Worm (Caenorhabditis elegans): ENCODE measurements around the gene xbp-1.

Gene xbp-1

ce11 chrIII:4190241-4190640 lies 3.4 kb upstream of the xbp-1 start, which contains the start of gene spp-28:
Gene spp-28 (minus strand): TSS chrIII:4190341.
- TF ChIP-seq nhr-237 (tag; optimal IDR thresholded peaks at IDR 0.05) (no peak), pqm-1 (tag; optimal IDR thresholded peaks at IDR 0.05) (no peak), lsy-2 (tag; optimal IDR thresholded peaks at IDR 0.05) (no peak), Y75B8A.6 (GFP tag; IDR thresholded peaks at IDR 0.05) (no peak), lin-15B (tag; optimal IDR thresholded peaks at IDR 0.05) (no peak), unc-130 (GFP tag; optimal IDR thresholded peaks at IDR 0.05) (no peak), zfp-3 (GFP tag; conservative IDR thresholded peaks at IDR 0.05) (no peak), jun-1 (tag; optimal IDR thresholded peaks at IDR 0.05) (no peak), ceh-62 (tag; optimal IDR thresholded peaks at IDR 0.05) (no peak), nhr-111 (GFP tag; optimal IDR thresholded peaks at IDR 0.05) (no peak), lin-29 (GFP tag; IDR thresholded peaks at IDR 0.05) (no peak), lin-38 (GFP tag; IDR thresholded peaks at IDR 0.05) (no peak), ztf-7 (tag; optimal IDR thresholded peaks at IDR 0.05) (no peak), mdt-29 (GFP tag; IDR thresholded peaks at IDR 0.05) (no peak), F26F4.8 (GFP tag; conservative IDR thresholded peaks at IDR 0.05) (no peak), fkh-10 (GFP tag; optimal IDR thresholded peaks at IDR 0.05) (no peak), F10B5.3 (tag; optimal IDR thresholded peaks at IDR 0.05) (no peak), ctbp-1 (GFP tag; IDR thresholded peaks at IDR 0.05) (no peak)

- TF ChIP-seq lir-3 (tag; optimal IDR thresholded peaks at IDR 0.05) (no peak), madf-9 (GFP tag; conservative IDR thresholded peaks at IDR 0.05) (0 out of 2 replicates have a peak, but pooled peaks have one; percentile 24), lin-39 (tag; optimal IDR thresholded peaks at IDR 0.05) (no peak), daf-19 (GFP tag; conservative IDR thresholded peaks at IDR 0.05) (no peak), attf-4 (tag; optimal IDR thresholded peaks at IDR 0.05) (no peak), hlh-11 (tag; optimal IDR thresholded peaks at IDR 0.05) (peak; percentile 34), nhr-28 (tag; optimal IDR thresholded peaks at IDR 0.05) (peak; percentile 34), zip-11 (GFP tag; IDR thresholded peaks at IDR 0.05) (no peak), jun-1 (tag; optimal IDR thresholded peaks at IDR 0.05) (no peak), zfp-3 (GFP tag; conservative IDR thresholded peaks at IDR 0.05) (no peak), vab-7 (GFP tag; IDR thresholded peaks at IDR 0.05) (no peak), Y75B8A.6 (GFP tag; IDR thresholded peaks at IDR 0.05) (no peak), ceh-28 (tag; optimal IDR thresholded peaks at IDR 0.05) (no peak), ZK337.2 (GFP tag; IDR thresholded peaks at IDR 0.05) (no peak), egl-43 (GFP tag; IDR thresholded peaks at IDR 0.05) (no peak), lsy-2 (tag; optimal IDR thresholded peaks at IDR 0.05) (peak in 1 of 2 experiments; percentile 71), ceh-20 (GFP tag; IDR thresholded peaks at IDR 0.05) (no peak), hlh-30 (tag; optimal IDR thresholded peaks at IDR 0.05; ENCODE audit: insufficient read depth) (no peak), T26A8.4 (GFP tag; IDR thresholded peaks at IDR 0.05) (no peak), mdl-1 (tag; optimal IDR thresholded peaks at IDR 0.05) (peak in 1 of 2 experiments; percentile 2), daf-16 (GFP tag; optimal IDR thresholded peaks at IDR 0.05) (no peak), daf-16 (tag; optimal IDR thresholded peaks at IDR 0.05) (peak; percentile 17), hif-1 (tag; optimal IDR thresholded peaks at IDR 0.05) (no peak), pqm-1 (tag; optimal IDR thresholded peaks at IDR 0.05) (peak; percentile 36), unc-62 (GFP tag; optimal IDR thresholded peaks at IDR 0.05 in 1 of 2) (no peak), unc-62 (tag; optimal IDR thresholded peaks at IDR 0.05) (no peak), ces-1 (GFP tag; optimal IDR thresholded peaks at IDR 0.05) (no peak), F37D6.2 (tag; optimal IDR thresholded peaks at IDR 0.05) (no peak), F26F4.8 (GFP tag; conservative IDR thresholded peaks at IDR 0.05) (no peak), ceh-44 (GFP tag; IDR thresholded peaks at IDR 0.05) (no peak), dpl-1 (GFP tag; optimal IDR thresholded peaks at IDR 0.05) (peak; percentile 1), mxl-3 (GFP tag; optimal IDR thresholded peaks at IDR 0.05) (no peak), arid-1 (GFP tag; conservative IDR thresholded peaks at IDR 0.05) (no peak), spr-3 (GFP tag; optimal IDR thresholded peaks at IDR 0.05) (no peak), gei-8 (GFP tag; optimal IDR thresholded peaks at IDR 0.05) (no peak), lin-13 (GFP tag; optimal IDR thresholded peaks at IDR 0.05) (peak; percentile 10), ceh-82 (tag; optimal IDR thresholded peaks at IDR 0.05) (no peak), D1046.2 (GFP tag; IDR thresholded peaks at IDR 0.05) (no peak)
These were observed 2.4 kb upstream of the xbp-1 start, which contains the start of gene dnj-16 for ce11 chrIII:4191091-4191638. Gene dnj-16 (plus strand): TSS chrIII:4191141.
